Fruit fly (Drosophila melanogaster) whole organism, embryonic: ENCODE measurements around the gene CG42633.

ENCODE experiments used
- CG1024 ChIP-seq: fragments of 200-800 bp; sonication (Bioruptor generic); IDR thresholded peaks from 2 replicates; pipeline ENCODE4 v1.3.6; 2022; ENCODE audit warnings: missing biosample characterization, missing genetic modification characterization
- CG11398 ChIP-seq: fragments of 200-800 bp; sonication (Bioruptor generic); optimal IDR thresholded peaks from 2 replicates; lab custom pipeline; 2016; ENCODE audit warnings: missing biosample characterization, missing genetic modification characterization
- CG11723 ChIP-seq: fragments of 200-800 bp; sonication (Bioruptor generic); optimal IDR thresholded peaks from 2 replicates; lab custom pipeline; 2017; ENCODE audit warnings: missing biosample characterization, mild to moderate bottlenecking, missing genetic modification characterization
- CG12155 ChIP-seq: fragments of 200-800 bp; sonication (Bioruptor generic); optimal IDR thresholded peaks from 3 replicates; lab custom pipeline; 2016; ENCODE audit warnings: missing biosample characterization, missing genetic modification characterization
- CG12219 ChIP-seq: fragments of 200-800 bp; sonication (Bioruptor generic); optimal IDR thresholded peaks from 3 replicates; lab custom pipeline; 2018; ENCODE audit warnings: missing biosample characterization, mild to moderate bottlenecking, missing genetic modification characterization
- CG12299 ChIP-seq: fragments of 200-800 bp; sonication (Bioruptor generic); optimal IDR thresholded peaks from 2 replicates; lab custom pipeline; 2018; ENCODE audit warnings: missing biosample characterization, mild to moderate bottlenecking, missing genetic modification characterization
- CG15479 ChIP-seq: fragments of 200-800 bp; sonication (Bioruptor generic); optimal IDR thresholded peaks from 3 replicates; lab custom pipeline; 2019; ENCODE audit warnings: missing biosample characterization, mild to moderate bottlenecking, missing genetic modification characterization, moderate library complexity
- CG1603 ChIP-seq: fragments of 200-800 bp; sonication (Bioruptor generic); optimal IDR thresholded peaks from 2 replicates; lab custom pipeline; 2019; ENCODE audit warnings: missing biosample characterization, mild to moderate bottlenecking, missing genetic modification characterization, moderate library complexity
- CG16813 ChIP-seq: fragments of 200-800 bp; sonication (Bioruptor generic); IDR thresholded peaks from 3 replicates; pipeline ENCODE4 v1.3.6; 2022; ENCODE audit warnings: missing biosample characterization, missing genetic modification characterization; ENCODE audit not compliant: partially characterized antibody
- CG17385 ChIP-seq: fragments of 200-800 bp; sonication (Bioruptor generic); optimal IDR thresholded peaks from 3 replicates; lab custom pipeline; 2018; ENCODE audit warnings: missing biosample characterization, mild to moderate bottlenecking, missing genetic modification characterization
- CG17829 ChIP-seq: fragments of 200-800 bp; optimal IDR thresholded peaks from 2 replicates; lab custom pipeline; 2019; ENCODE audit warnings: missing biosample characterization, mild to moderate bottlenecking, missing genetic modification characterization, moderate library complexity
- CG18262 ChIP-seq: fragments of 200-800 bp; optimal IDR thresholded peaks from 3 replicates; lab custom pipeline; 2019; ENCODE audit warnings: missing biosample characterization, mild to moderate bottlenecking, missing genetic modification characterization, moderate library complexity
- CG18764 ChIP-seq: fragments of 200-800 bp; sonication (Bioruptor generic); optimal IDR thresholded peaks from 3 replicates; lab custom pipeline; 2016; ENCODE audit warnings: missing biosample characterization, missing genetic modification characterization
- CG3065 ChIP-seq: fragments of 200-800 bp; sonication (Bioruptor generic); optimal IDR thresholded peaks from 2 replicates; lab custom pipeline; 2016; ENCODE audit warnings: missing biosample characterization, missing genetic modification characterization
- CG3163 ChIP-seq: fragments of 200-800 bp; sonication (Bioruptor generic); optimal IDR thresholded peaks from 3 replicates; lab custom pipeline; 2016; ENCODE audit warnings: missing biosample characterization, missing genetic modification characterization
- CG6254 ChIP-seq: fragments of 200-800 bp; sonication (Bioruptor generic); optimal IDR thresholded peaks from 3 replicates; lab custom pipeline; 2017; ENCODE audit warnings: mild to moderate bottlenecking, missing biosample characterization, missing genetic modification reagents, missing genetic modification characterization
- CG7839 ChIP-seq: fragments of 200-800 bp; sonication (Bioruptor generic); optimal IDR thresholded peaks from 3 replicates; lab custom pipeline; 2018; ENCODE audit warnings: missing biosample characterization, mild to moderate bottlenecking, missing genetic modification characterization, moderate library complexity
- CG7963 ChIP-seq: fragments of 200-800 bp; sonication (Bioruptor generic); IDR thresholded peaks from 3 replicates; pipeline ENCODE4 v1.3.6; 2022; ENCODE audit warnings: missing biosample characterization, missing genetic modification characterization; ENCODE audit not compliant: partially characterized antibody
- CG8359 ChIP-seq: fragments of 200-800 bp; sonication (Bioruptor generic); optimal IDR thresholded peaks from 2 replicates; lab custom pipeline; 2017; ENCODE audit warnings: missing biosample characterization, mild to moderate bottlenecking, missing genetic modification characterization, borderline replicate concordance
- CG8388 ChIP-seq: fragments of 200-800 bp; sonication (Bioruptor generic); optimal IDR thresholded peaks from 2 replicates; lab custom pipeline; 2019; ENCODE audit warnings: missing biosample characterization, mild to moderate bottlenecking, missing genetic modification characterization, moderate library complexity
- CG9437 ChIP-seq: fragments of 200-800 bp; sonication (Bioruptor generic); optimal IDR thresholded peaks from 2 replicates; lab custom pipeline; 2018; ENCODE audit warnings: missing biosample characterization, mild to moderate bottlenecking, missing genetic modification characterization
- Doc3 ChIP-seq: fragments of 200-800 bp; sonication (Bioruptor generic); IDR thresholded peaks from 3 replicates; pipeline ENCODE4 v1.3.6; 2022; ENCODE audit warnings: missing biosample characterization, missing genetic modification characterization; ENCODE audit not compliant: partially characterized antibody
- Fer2 ChIP-seq: fragments of 200-800 bp; sonication (Bioruptor generic); optimal IDR thresholded peaks from 2 replicates; lab custom pipeline; 2018; ENCODE audit warnings: missing biosample characterization, mild to moderate bottlenecking, missing genetic modification characterization, moderate library complexity
- HLHmδ ChIP-seq: fragments of 200-800 bp; sonication (Bioruptor generic); optimal IDR thresholded peaks from 2 replicates; lab custom pipeline; 2018; ENCODE audit warnings: missing biosample characterization, mild to moderate bottlenecking, missing genetic modification characterization, moderate library complexity
- Jarid2 ChIP-seq: fragments of 200-800 bp; sonication (Bioruptor generic); optimal IDR thresholded peaks from 3 replicates; lab custom pipeline; 2017; ENCODE audit warnings: mild to moderate bottlenecking, missing biosample characterization, missing genetic modification reagents, missing genetic modification characterization
- MTF-1 ChIP-seq: fragments of 200-800 bp; sonication (Bioruptor generic); optimal IDR thresholded peaks from 2 replicates; lab custom pipeline; 2018; ENCODE audit warnings: missing biosample characterization, mild to moderate bottlenecking, missing genetic modification characterization, borderline replicate concordance
- Optix ChIP-seq: fragments of 200-800 bp; sonication (Bioruptor generic); IDR thresholded peaks from 3 replicates; pipeline ENCODE4 v1.3.6; 2022; ENCODE audit warnings: missing biosample characterization, missing genetic modification characterization
- PHDP ChIP-seq: fragments of 200-800 bp; sonication (Bioruptor generic); optimal IDR thresholded peaks from 3 replicates; lab custom pipeline; 2018; ENCODE audit warnings: missing biosample characterization, mild to moderate bottlenecking, missing genetic modification characterization, moderate library complexity
- Scr ChIP-seq: fragments of 200-800 bp; sonication (Bioruptor generic); IDR thresholded peaks from 2 replicates; pipeline ENCODE4 v1.3.6; 2022; ENCODE audit warnings: missing biosample characterization, missing genetic modification characterization; ENCODE audit not compliant: partially characterized antibody
- Ssrp ChIP-seq: fragments of 200-800 bp; sonication (Bioruptor generic); optimal IDR thresholded peaks from 2 replicates; lab custom pipeline; 2018; ENCODE audit warnings: missing biosample characterization, mild to moderate bottlenecking, missing genetic modification characterization, moderate library complexity
- al ChIP-seq: fragments of 200-800 bp; sonication (Bioruptor generic); IDR thresholded peaks from 2 replicates; pipeline ENCODE4 v1.3.6; 2022; ENCODE audit warnings: missing biosample characterization, missing genetic modification characterization
- ato ChIP-seq: fragments of 200-800 bp; sonication (Bioruptor generic); IDR thresholded peaks from 2 replicates; pipeline ENCODE4 v1.3.6; 2022; ENCODE audit warnings: missing biosample characterization, missing genetic modification characterization; ENCODE audit not compliant: partially characterized antibody
- dpn ChIP-seq, 2 experiments: fragments of 200-800 bp; sonication (Bioruptor generic); optimal IDR thresholded peaks; 3 replicates each; lab custom pipeline; 2016; ENCODE audit warnings: missing biosample characterization in 2 of 2, missing genetic modification characterization in 2 of 2
- eyg ChIP-seq: fragments of 200-800 bp; sonication (Bioruptor generic); optimal IDR thresholded peaks from 3 replicates; lab custom pipeline; 2016; ENCODE audit warnings: missing biosample characterization, missing genetic modification characterization
- grau ChIP-seq: fragments of 200-800 bp; optimal IDR thresholded peaks from 3 replicates; lab custom pipeline; 2019; ENCODE audit warnings: missing biosample characterization, mild to moderate bottlenecking, missing genetic modification characterization, moderate library complexity
- grn ChIP-seq: fragments of 200-800 bp; sonication (Bioruptor generic); optimal IDR thresholded peaks from 3 replicates; lab custom pipeline; 2017; ENCODE audit warnings: missing biosample characterization, missing genetic modification characterization
- gsb-n ChIP-seq: fragments of 200-800 bp; sonication (Bioruptor generic); optimal IDR thresholded peaks from 3 replicates; lab custom pipeline; 2018; ENCODE audit warnings: missing biosample characterization, mild to moderate bottlenecking, missing genetic modification characterization
- hbn ChIP-seq: fragments of 200-800 bp; sonication (Bioruptor generic); IDR thresholded peaks from 2 replicates; pipeline ENCODE4 v1.3.6; 2022; ENCODE audit warnings: missing biosample characterization, missing genetic modification characterization; ENCODE audit not compliant: partially characterized antibody
- hth ChIP-seq: fragments of >200 bp; optimal IDR thresholded peaks from 2 replicates; lab custom pipeline; 2017; ENCODE audit warnings: inconsistent platforms
- kni ChIP-seq: fragments of 200-800 bp; sonication (Bioruptor generic); optimal IDR thresholded peaks from 3 replicates; lab custom pipeline; 2017; ENCODE audit warnings: mild to moderate bottlenecking, missing biosample characterization, missing genetic modification reagents, missing genetic modification characterization
- mirr ChIP-seq: fragments of 200-800 bp; sonication (Bioruptor generic); optimal IDR thresholded peaks from 3 replicates; lab custom pipeline; 2018; ENCODE audit warnings: missing biosample characterization, mild to moderate bottlenecking, missing genetic modification characterization
- nau ChIP-seq: fragments of 200-800 bp; sonication (Bioruptor generic); optimal IDR thresholded peaks from 3 replicates; lab custom pipeline; 2017; ENCODE audit warnings: missing biosample characterization, mild to moderate bottlenecking, missing genetic modification characterization, missing genetic modification reagents
- ro ChIP-seq: fragments of 200-800 bp; sonication (Bioruptor generic); IDR thresholded peaks from 2 replicates; pipeline ENCODE4 v1.3.6; 2022; ENCODE audit warnings: missing biosample characterization, missing genetic modification characterization
- row ChIP-seq: fragments of 200-800 bp; sonication (Bioruptor generic); IDR thresholded peaks from 3 replicates; pipeline ENCODE4 v1.3.6; 2022; ENCODE audit warnings: missing biosample characterization, missing genetic modification characterization
- sc ChIP-seq, 3 experiments: fragments of >200 bp in 2 of 3; fragments of 200-800 bp in 1 of 3; sonication (Bioruptor generic) in 1 of 3; optimal IDR thresholded peaks; 2 replicates in 2 of 3; 3 replicates in 1 of 3; lab custom pipeline; 2017; ENCODE audit warnings: mild to moderate bottlenecking in 1 of 3, missing biosample characterization in 1 of 3, missing genetic modification characterization in 1 of 3, missing genetic modification reagents in 1 of 3
- sna ChIP-seq: fragments of 200-800 bp; sonication (Bioruptor generic); IDR thresholded peaks from 2 replicates; pipeline ENCODE4 v1.3.6; 2022; ENCODE audit warnings: missing biosample characterization, missing genetic modification characterization; ENCODE audit not compliant: partially characterized antibody
- tup ChIP-seq: fragments of 200-800 bp; sonication (Bioruptor generic); optimal IDR thresholded peaks from 2 replicates; lab custom pipeline; 2016; ENCODE audit warnings: missing biosample characterization, mild to moderate bottlenecking, missing genetic modification characterization, moderate library complexity

Gene CG42633

DNA sequence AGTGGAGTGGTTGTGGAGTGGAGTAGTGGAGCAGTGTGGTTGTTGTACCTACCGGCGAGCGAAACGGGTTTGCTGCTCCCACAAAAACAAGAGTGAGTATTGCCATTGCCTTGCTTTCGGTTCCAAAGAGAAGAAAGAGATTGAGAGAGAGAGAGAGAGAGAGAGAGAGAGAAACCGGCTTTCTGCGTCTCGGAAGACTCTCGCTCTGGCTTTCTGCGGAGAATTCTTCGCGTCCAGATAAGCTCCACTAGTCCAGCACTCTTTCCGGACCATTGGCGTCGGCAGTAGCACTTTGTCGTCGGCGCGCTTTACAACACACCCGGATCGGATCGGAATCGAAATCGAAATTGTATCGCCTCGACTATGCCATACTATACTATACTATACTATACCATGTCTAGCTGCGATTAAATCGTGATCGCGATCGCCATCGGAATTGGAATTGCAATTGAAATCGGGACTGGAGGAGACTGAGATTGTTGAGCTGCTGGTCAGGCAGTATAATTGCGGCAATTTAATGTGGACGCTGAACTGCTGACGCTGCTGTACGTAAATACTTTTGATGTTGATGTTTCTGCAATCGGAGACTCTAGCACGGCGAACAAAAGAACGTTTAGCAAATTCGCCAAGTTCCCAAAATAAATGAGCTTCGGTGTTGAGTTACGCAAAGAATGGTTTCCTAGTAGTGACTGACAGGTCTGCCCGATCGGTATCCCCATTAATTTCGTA is 44.9 kb upstream of the CG42633 start, which contains the start of gene Cad86C:
Gene Cad86C (plus strand): TSS at position 284 of the 729 bp plus-strand sequence.
- TF ChIP-seq CG1603 (tag; lab: Kevin White, UChicago) (no peak), Scr (GFP tag; lab: Robert Waterston, UW) (no peak), kni (GFP tag; lab: Kevin White, UChicago) (peak; percentile 63), ato (peak; percentile 45; the same call in 1 of the 2 replicates), eyg (GFP tag; lab: Kevin White, UChicago) (peak; percentile 0), CG11723 (GFP tag; lab: Kevin White, UChicago) (no peak), ro (no peak), CG8359 (no peak), tup (GFP tag; lab: Kevin White, UChicago) (no peak), dpn (GFP tag; optimal IDR thresholded peaks at IDR 0.05; lab: Kevin White, UChicago) (no peak), Doc3 (0 out of 3 replicates have a peak, but pooled peaks have one; percentile 61), CG6254 (GFP tag; lab: Kevin White, UChicago) (no peak), CG17829 (no peak), CG3163 (GFP tag; lab: Kevin White, UChicago) (peak; percentile 23), CG3065 (GFP tag; lab: Kevin White, UChicago) (no peak), mirr (GFP tag; lab: Kevin White, UChicago) (peak; percentile 15), nau (no peak), al (no peak), CG7839 (tag; lab: Kevin White, UChicago) (no peak), hbn (peak; percentile 52), CG18262 (no peak), Ssrp (no peak), HLHmδ (GFP tag; lab: Kevin White, UChicago) (no peak), Jarid2 (GFP tag; lab: Kevin White, UChicago) (peak; percentile 83), sna (GFP tag; lab: Robert Waterston, UW) (peak; percentile 67), CG12155 (no peak), CG16813 (GFP tag; lab: Robert Waterston, UW) (peak; percentile 47; the same call in 1 of the 3 replicates), CG17385 (GFP tag; lab: Kevin White, UChicago) (peak; percentile 12), CG15479 (no peak), CG12299 (tag; lab: Kevin White, UChicago) (no peak), CG9437 (GFP tag; lab: Kevin White, UChicago) (no peak), CG1024 (no peak), CG11398 (GFP tag; lab: Kevin White, UChicago) (no peak), CG8388 (no peak), PHDP (tag; lab: Kevin White, UChicago) (no peak), Fer2 (tag; lab: Kevin White, UChicago) (no peak), CG12219 (GFP tag; lab: Kevin White, UChicago) (no peak), CG18764 (GFP tag; lab: Kevin White, UChicago) (no peak), sc (optimal IDR thresholded peaks at IDR 0.05; lab: Kevin White, UChicago) (no peak), sc (GFP tag; optimal IDR thresholded peaks at IDR 0.05; lab: Kevin White, UChicago) (no peak), gsb-n (tag; lab: Kevin White, UChicago) (no peak), grn (GFP tag; lab: Kevin White, UChicago) (peak; percentile 36), grau (tag; lab: Kevin White, UChicago) (no peak), hth (lab: Kevin White, UChicago) (no peak), MTF-1 (GFP tag; lab: Kevin White, UChicago) (no peak), CG7963 (GFP tag; lab: Robert Waterston, UW) (0 out of 3 replicates have a peak, but pooled peaks have one; percentile 40), Optix (GFP tag; lab: Robert Waterston, UW) (no peak), row (GFP tag; lab: Robert Waterston, UW) (no peak)
